Fruit fly (Drosophila melanogaster): ENCODE results near the gene RpS27.

The RpS27 gene

DNA sequence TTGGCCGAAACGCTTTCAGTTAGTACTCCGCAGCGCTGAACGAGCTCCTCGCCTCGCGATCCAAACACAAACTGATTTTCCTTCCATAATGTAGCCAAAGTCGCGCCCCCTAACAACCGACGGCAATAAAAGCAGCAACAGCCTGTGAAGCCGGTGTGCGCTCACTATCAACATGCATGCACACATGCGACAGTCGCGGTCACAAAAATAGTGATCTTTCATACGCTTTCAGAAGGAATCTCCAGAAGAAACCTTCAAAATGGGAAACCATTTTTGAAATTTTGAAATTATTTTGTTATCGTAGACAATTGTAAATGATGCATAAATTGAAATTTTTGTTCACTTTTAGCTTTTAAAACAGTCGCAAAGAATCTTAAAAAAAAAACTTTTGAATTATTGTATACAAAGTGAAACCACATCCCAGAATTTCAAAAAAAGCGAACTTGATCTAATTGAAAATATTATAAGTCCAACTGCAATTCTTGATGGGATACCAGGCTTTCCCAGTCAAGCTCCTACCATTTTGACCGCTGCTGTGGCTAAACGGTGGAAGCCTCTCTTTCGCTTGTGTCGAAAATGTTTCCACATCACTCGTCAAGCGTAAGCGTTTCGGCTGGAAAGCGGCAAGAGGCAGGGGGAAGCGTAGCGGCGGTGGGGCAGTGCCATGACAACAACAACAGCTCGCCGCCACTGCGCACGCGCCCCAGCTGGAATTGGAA is 14.9 kb downstream of the RpS27 start, which contains the start of gene Cad96Cb (continued):
- TF ChIP-seq MESR4 (GFP tag; optimal IDR thresholded peaks at IDR 0.05) (no peak), Ets65A (GFP tag) (peak; percentile 95), luna (GFP tag; optimal IDR thresholded peaks at IDR 0.05) (no peak), bcd (GFP tag; optimal IDR thresholded peaks at IDR 0.05) (peak; percentile 84), kah (GFP tag; optimal IDR thresholded peaks at IDR 0.05) (peak; percentile 80), CG8924 (tag; optimal IDR thresholded peaks at IDR 0.05) (peak; percentile 86), fd64A (GFP tag; optimal IDR thresholded peaks at IDR 0.05) (peak; percentile 36), Scr (GFP tag; IDR thresholded peaks at IDR 0.05; ENCODE audit: partially characterized antibody) (no peak), CG12236 (GFP tag; optimal IDR thresholded peaks at IDR 0.05) (peak; percentile 83), TFAM (GFP tag; optimal IDR thresholded peaks at IDR 0.05) (peak; percentile 22), sim (GFP tag; IDR thresholded peaks at IDR 0.05) (no peak), Hmr (GFP tag; optimal IDR thresholded peaks at IDR 0.05) (peak; percentile 58), CG16863 (GFP tag; optimal IDR thresholded peaks at IDR 0.05) (peak; percentile 82), yki (optimal IDR thresholded peaks at IDR 0.05) (no peak), sisA (GFP tag; IDR thresholded peaks at IDR 0.05) (peak; percentile 65), CG6654 (GFP tag; optimal IDR thresholded peaks at IDR 0.05) (peak; percentile 70), eve (GFP tag; optimal IDR thresholded peaks at IDR 0.05) (no peak), croc (GFP tag; conservative IDR thresholded peaks at IDR 0.05) (peak; percentile 74), ken (GFP tag; IDR thresholded peaks at IDR 0.05) (peak; percentile 71; the same call in 2 of the 3 replicates), sna (GFP tag; IDR thresholded peaks at IDR 0.05; ENCODE audit: partially characterized antibody) (no peak), chinmo (GFP tag; IDR thresholded peaks at IDR 0.05; ENCODE audit: partially characterized antibody) (no peak), oc (tag; optimal IDR thresholded peaks at IDR 0.05) (peak; percentile 34), CG14667 (GFP tag; IDR thresholded peaks at IDR 0.05) (0 out of 2 replicates have a peak, but pooled peaks have one; percentile 19), sqz (GFP tag; optimal IDR thresholded peaks at IDR 0.05) (peak; percentile 24), danr (GFP tag; IDR thresholded peaks at IDR 0.05) (peak; percentile 44; the same call in 1 of the 2 replicates), so (GFP tag; IDR thresholded peaks at IDR 0.05) (peak; percentile 66; the same call in 1 of the 3 replicates), D19A (tag; optimal IDR thresholded peaks at IDR 0.05) (peak; percentile 84), Abd-B (GFP tag; optimal IDR thresholded peaks at IDR 0.05) (peak; percentile 77), CG2889 (GFP tag; IDR thresholded peaks at IDR 0.05) (no peak), kay (GFP tag; optimal IDR thresholded peaks at IDR 0.05) (peak; percentile 56), emc (GFP tag; optimal IDR thresholded peaks at IDR 0.05) (peak; percentile 49), Trl (optimal IDR thresholded peaks at IDR 0.05) (no peak), Trl (GFP tag; optimal IDR thresholded peaks at IDR 0.05) (peak; percentile 74), btn (GFP tag; optimal IDR thresholded peaks at IDR 0.05) (peak; percentile 81), CrebB (tag; optimal IDR thresholded peaks at IDR 0.05) (peak; percentile 26), CG9215 (GFP tag; IDR thresholded peaks at IDR 0.05) (peak; percentile 40; the same call in 1 of the 2 replicates), CG13775 (GFP tag; optimal IDR thresholded peaks at IDR 0.05) (peak; percentile 84), CG14441 (GFP tag; IDR thresholded peaks at IDR 0.05) (0 out of 2 replicates have a peak, but pooled peaks have one; percentile 11), fru (optimal IDR thresholded peaks at IDR 0.05) (no peak), Fer3 (tag; optimal IDR thresholded peaks at IDR 0.05) (peak; percentile 53), Hey (tag; optimal IDR thresholded peaks at IDR 0.05) (no peak), NfI (GFP tag; optimal IDR thresholded peaks at IDR 0.05) (peak; percentile 70), sug (tag; optimal IDR thresholded peaks at IDR 0.05) (no peak), tin (GFP tag; optimal IDR thresholded peaks at IDR 0.05) (peak; percentile 89), CG30431 (GFP tag; optimal IDR thresholded peaks at IDR 0.05) (peak; percentile 68), CG1024 (GFP tag; IDR thresholded peaks at IDR 0.05) (0 out of 2 replicates have a peak, but pooled peaks have one; percentile 12), CG11247 (GFP tag; IDR thresholded peaks at IDR 0.05) (peak; percentile 30; the same call in 1 of the 2 replicates), HLHmδ (GFP tag; optimal IDR thresholded peaks at IDR 0.05) (no peak), CG7357 (GFP tag; IDR thresholded peaks at IDR 0.05) (0 out of 3 replicates have a peak, but pooled peaks have one; percentile 50), CG34224 (GFP tag; IDR thresholded peaks at IDR 0.05; ENCODE audit: partially characterized antibody) (no peak)

Data from whole organism, embryonic.